Fruit fly (Drosophila melanogaster) whole organism, embryonic: ENCODE measurements around the gene Tsp5D.

Experiments
- CG11398 ChIP-seq: fragments of 200-800 bp; sonication (Bioruptor generic); optimal IDR thresholded peaks from 2 replicates; lab custom pipeline; 2016; ENCODE audit warnings: missing biosample characterization, missing genetic modification characterization
- CG13287 ChIP-seq: fragments of 200-800 bp; sonication (Bioruptor generic); IDR thresholded peaks from 2 replicates; pipeline ENCODE4 v1.3.6; 2022; ENCODE audit warnings: missing biosample characterization, missing genetic modification characterization; ENCODE audit not compliant: partially characterized antibody
- CG13296 ChIP-seq: fragments of 200-800 bp; sonication (Bioruptor generic); optimal IDR thresholded peaks from 3 replicates; lab custom pipeline; 2018; ENCODE audit warnings: missing biosample characterization, mild to moderate bottlenecking, missing genetic modification characterization
- CG13624 ChIP-seq: fragments of 200-800 bp; sonication (Bioruptor generic); optimal IDR thresholded peaks from 2 replicates; lab custom pipeline; 2016; ENCODE audit warnings: missing biosample characterization, missing genetic modification characterization
- CG14014 ChIP-seq: fragments of 200-800 bp; sonication (Bioruptor generic); IDR thresholded peaks from 2 replicates; pipeline ENCODE4 v1.3.6; 2022; ENCODE audit warnings: missing biosample characterization, missing genetic modification characterization
- CG1603 ChIP-seq: fragments of 200-800 bp; sonication (Bioruptor generic); optimal IDR thresholded peaks from 2 replicates; lab custom pipeline; 2019; ENCODE audit warnings: missing biosample characterization, mild to moderate bottlenecking, missing genetic modification characterization, moderate library complexity
- CG17359 ChIP-seq: fragments of 200-800 bp; sonication (Bioruptor generic); optimal IDR thresholded peaks from 3 replicates; lab custom pipeline; 2018; ENCODE audit warnings: missing biosample characterization, mild to moderate bottlenecking, missing genetic modification characterization, moderate library complexity
- CG2116 ChIP-seq: fragments of 200-800 bp; sonication (Bioruptor generic); optimal IDR thresholded peaks from 3 replicates; lab custom pipeline; 2018; ENCODE audit warnings: missing biosample characterization, mild to moderate bottlenecking, missing genetic modification characterization
- CG3847 ChIP-seq: fragments of 200-800 bp; sonication (Bioruptor generic); IDR thresholded peaks from 2 replicates; pipeline ENCODE4 v1.3.6; 2022; ENCODE audit warnings: missing biosample characterization, missing genetic modification characterization
- CG4730 ChIP-seq: fragments of 200-800 bp; sonication (Bioruptor generic); IDR thresholded peaks from 2 replicates; pipeline ENCODE4 v1.3.6; 2022; ENCODE audit warnings: missing biosample characterization, missing genetic modification characterization
- CG7963 ChIP-seq: fragments of 200-800 bp; sonication (Bioruptor generic); IDR thresholded peaks from 3 replicates; pipeline ENCODE4 v1.3.6; 2022; ENCODE audit warnings: missing biosample characterization, missing genetic modification characterization; ENCODE audit not compliant: partially characterized antibody
- CG8388 ChIP-seq: fragments of 200-800 bp; sonication (Bioruptor generic); optimal IDR thresholded peaks from 2 replicates; lab custom pipeline; 2019; ENCODE audit warnings: missing biosample characterization, mild to moderate bottlenecking, missing genetic modification characterization, moderate library complexity
- CG9817 ChIP-seq: fragments of 200-800 bp; sonication (Bioruptor generic); optimal IDR thresholded peaks from 2 replicates; lab custom pipeline; 2018; ENCODE audit warnings: missing biosample characterization, mild to moderate bottlenecking, missing genetic modification characterization, moderate library complexity
- Deaf1 ChIP-seq: fragments of 200-800 bp; optimal IDR thresholded peaks from 3 replicates; lab custom pipeline; 2019; ENCODE audit warnings: missing biosample characterization, mild to moderate bottlenecking, missing genetic modification characterization, moderate library complexity
- Dll ChIP-seq: fragments of 200-800 bp; sonication (Bioruptor generic); IDR thresholded peaks from 4 replicates; pipeline ENCODE4 v1.3.6; 2022; ENCODE audit warnings: missing biosample characterization, missing genetic modification characterization; ENCODE audit not compliant: partially characterized antibody
- Dp ChIP-seq: fragments of 200-800 bp; sonication (Bioruptor generic); optimal IDR thresholded peaks from 2 replicates; lab custom pipeline; 2018; ENCODE audit warnings: missing biosample characterization, mild to moderate bottlenecking, missing genetic modification characterization, moderate library complexity
- Dref ChIP-seq: fragments of 200-800 bp; sonication (Bioruptor generic); IDR thresholded peaks from 2 replicates; pipeline ENCODE4 v1.3.6; 2022; ENCODE audit warnings: missing biosample characterization, missing genetic modification characterization
- E2f1 ChIP-seq: fragments of 200-800 bp; sonication (Bioruptor generic); IDR thresholded peaks from 2 replicates; pipeline ENCODE4 v1.3.6; 2022; ENCODE audit warnings: missing biosample characterization, missing genetic modification characterization
- E2f2 ChIP-seq: fragments of 200-800 bp; sonication (Bioruptor generic); IDR thresholded peaks from 2 replicates; pipeline ENCODE4 v1.3.6; 2022; ENCODE audit warnings: missing biosample characterization, missing genetic modification characterization
- Hr3 ChIP-seq: fragments of 200-800 bp; sonication (Bioruptor generic); optimal IDR thresholded peaks from 3 replicates; lab custom pipeline; 2016; ENCODE audit warnings: missing biosample characterization, missing genetic modification characterization
- PHDP ChIP-seq: fragments of 200-800 bp; sonication (Bioruptor generic); optimal IDR thresholded peaks from 3 replicates; lab custom pipeline; 2018; ENCODE audit warnings: missing biosample characterization, mild to moderate bottlenecking, missing genetic modification characterization, moderate library complexity
- Side ChIP-seq: fragments of 200-800 bp; sonication (Bioruptor generic); optimal IDR thresholded peaks from 2 replicates; lab custom pipeline; 2016; ENCODE audit warnings: missing biosample characterization, missing genetic modification characterization
- Sry-δ ChIP-seq: fragments of 200-800 bp; sonication (Bioruptor generic); optimal IDR thresholded peaks from 2 replicates; lab custom pipeline; 2016; ENCODE audit warnings: missing biosample characterization, missing genetic modification characterization
- Ssrp ChIP-seq: fragments of 200-800 bp; sonication (Bioruptor generic); optimal IDR thresholded peaks from 2 replicates; lab custom pipeline; 2018; ENCODE audit warnings: missing biosample characterization, mild to moderate bottlenecking, missing genetic modification characterization, moderate library complexity
- Taf1 ChIP-seq: fragments of 200-800 bp; sonication (Bioruptor generic); IDR thresholded peaks from 2 replicates; pipeline ENCODE4 v1.3.6; 2022; ENCODE audit warnings: missing biosample characterization, missing genetic modification characterization
- amos ChIP-seq: fragments of 200-800 bp; sonication (Bioruptor generic); IDR thresholded peaks from 2 replicates; pipeline ENCODE4 v1.3.6; 2022; ENCODE audit warnings: missing biosample characterization, missing genetic modification characterization; ENCODE audit not compliant: partially characterized antibody
- bbx ChIP-seq: fragments of 200-800 bp; sonication (Bioruptor generic); IDR thresholded peaks from 2 replicates; pipeline ENCODE4 v1.3.6; 2022; ENCODE audit warnings: missing biosample characterization, missing genetic modification characterization; ENCODE audit not compliant: partially characterized antibody
- bcd ChIP-seq: fragments of 200-800 bp; sonication (Bioruptor generic); optimal IDR thresholded peaks from 2 replicates; lab custom pipeline; 2017; ENCODE audit warnings: missing biosample characterization, mild to moderate bottlenecking, missing genetic modification characterization
- bsh ChIP-seq, 2 experiments: fragments of 200-800 bp; sonication (Bioruptor generic); optimal IDR thresholded peaks; 2 replicates each; lab custom pipeline; 2017 to 2018; ENCODE audit warnings: mild to moderate bottlenecking in 2 of 2, missing biosample characterization in 2 of 2, missing genetic modification characterization in 2 of 2, moderate library complexity in 1 of 2
- btn ChIP-seq: fragments of 200-800 bp; sonication (Bioruptor generic); optimal IDR thresholded peaks from 2 replicates; lab custom pipeline; 2016; ENCODE audit warnings: missing biosample characterization, missing genetic modification characterization
- caup ChIP-seq: fragments of 200-800 bp; sonication (Bioruptor generic); optimal IDR thresholded peaks from 3 replicates; lab custom pipeline; 2017; ENCODE audit warnings: missing biosample characterization, mild to moderate bottlenecking, missing genetic modification characterization, moderate library complexity; ENCODE audit not compliant: severe bottlenecking
- chif ChIP-seq, 2 experiments: fragments of 200-800 bp; sonication (Bioruptor generic); optimal IDR thresholded peaks; 3 replicates each; lab custom pipeline; 2016; ENCODE audit warnings: missing biosample characterization in 2 of 2, missing genetic modification characterization in 2 of 2
- ewg ChIP-seq: fragments of 200-800 bp; sonication (Bioruptor generic); optimal IDR thresholded peaks from 3 replicates; lab custom pipeline; 2017; ENCODE audit warnings: mild to moderate bottlenecking, missing biosample characterization, missing genetic modification reagents, missing genetic modification characterization
- fd64A ChIP-seq: fragments of 200-800 bp; sonication (Bioruptor generic); optimal IDR thresholded peaks from 3 replicates; lab custom pipeline; 2018; ENCODE audit warnings: missing biosample characterization, mild to moderate bottlenecking, missing genetic modification characterization
- fd96Cb ChIP-seq: fragments of 200-800 bp; sonication (Bioruptor generic); optimal IDR thresholded peaks from 2 replicates; lab custom pipeline; 2018; ENCODE audit warnings: missing biosample characterization, mild to moderate bottlenecking, missing genetic modification characterization, moderate library complexity
- gem ChIP-seq: fragments of 200-800 bp; sonication (Bioruptor generic); optimal IDR thresholded peaks from 2 replicates; lab custom pipeline; 2019; ENCODE audit warnings: missing biosample characterization, mild to moderate bottlenecking, missing genetic modification characterization, moderate library complexity
- onecut ChIP-seq: fragments of 200-800 bp; sonication (Bioruptor generic); IDR thresholded peaks from 2 replicates; pipeline ENCODE4 v1.3.6; 2022; ENCODE audit warnings: missing biosample characterization, missing genetic modification characterization
- pan ChIP-seq, 4 experiments: fragments of >200 bp in 3 of 4; fragments of 200-800 bp in 1 of 4; sonication (Bioruptor generic) in 1 of 4; optimal IDR thresholded peaks in 3 of 4; IDR thresholded peaks in 1 of 4; 2 replicates each; pipeline versions ENCODE4 v1.3.6 to Lab custom; 2017 to 2022; ENCODE audit warnings: missing biosample characterization in 2 of 4, missing genetic modification characterization in 2 of 4, mixed read lengths in 1 of 4
- pzg ChIP-seq: fragments of 200-800 bp; sonication (Bioruptor generic); optimal IDR thresholded peaks from 3 replicates; lab custom pipeline; 2018; ENCODE audit warnings: missing biosample characterization, mild to moderate bottlenecking, missing genetic modification characterization, moderate library complexity
- schlank ChIP-seq: fragments of 200-800 bp; sonication (Bioruptor generic); optimal IDR thresholded peaks from 2 replicates; lab custom pipeline; 2018; ENCODE audit warnings: missing biosample characterization, mild to moderate bottlenecking, missing genetic modification characterization
- tgo ChIP-seq: fragments of 200-800 bp; sonication (Bioruptor generic); IDR thresholded peaks from 3 replicates; pipeline ENCODE4 v1.3.6; 2022; ENCODE audit warnings: missing biosample characterization, missing genetic modification characterization
- unpg ChIP-seq: fragments of 200-800 bp; sonication (Bioruptor generic); optimal IDR thresholded peaks from 3 replicates; lab custom pipeline; 2018; ENCODE audit warnings: missing biosample characterization, mild to moderate bottlenecking, missing genetic modification characterization, moderate library complexity
- vnd ChIP-seq: fragments of 200-800 bp; sonication (Bioruptor generic); IDR thresholded peaks from 3 replicates; pipeline ENCODE4 v1.3.6; 2022; ENCODE audit warnings: missing biosample characterization, missing genetic modification characterization; ENCODE audit not compliant: partially characterized antibody

Tsp5D gene

dm6 chrX:6090809-6091667 lies 16.4 kb upstream of the Tsp5D start, which contains the start of the genes Nep1 and Mipp2 (continued):
- TF ChIP-seq CG13624 (GFP tag; lab: Kevin White, UChicago), result no peak
- TF ChIP-seq PHDP (tag; lab: Kevin White, UChicago), result peak; percentile 15
- TF ChIP-seq CG17359 (tag; lab: Kevin White, UChicago), result peak; percentile 11
- no peak for TF ChIP-seq pan (optimal IDR thresholded peaks at IDR 0.05; lab: Kevin White, UChicago)
- peak in 1 of 2 experiments; percentile 67 for TF ChIP-seq pan (GFP tag; optimal IDR thresholded peaks at IDR 0.05 in 1 of 2, IDR thresholded peaks at IDR 0.05 in 1 of 2)
- peak; percentile 3 for TF ChIP-seq ewg (GFP tag; lab: Kevin White, UChicago)
- TF ChIP-seq CG13296 (GFP tag; lab: Kevin White, UChicago), result peak; percentile 2
- TF ChIP-seq schlank (tag; lab: Kevin White, UChicago), result peak; percentile 3
- peak; percentile 3 for TF ChIP-seq CG8388
- peak; percentile 9 for TF ChIP-seq Hr3 (GFP tag; lab: Kevin White, UChicago)
- peak; percentile 57 for TF ChIP-seq gem (tag; lab: Kevin White, UChicago)
- peak; percentile 28; the same call in 1 of the 2 replicates for TF ChIP-seq CG3847 (GFP tag; lab: Robert Waterston, UW)
- TF ChIP-seq Dref (GFP tag; lab: Robert Waterston, UW), result peak; percentile 36; the same call in 1 of the 2 replicates
- peak; percentile 48 for TF ChIP-seq unpg (GFP tag; lab: Kevin White, UChicago)
- TF ChIP-seq bcd, result peak; percentile 14
- no peak for TF ChIP-seq CG7963 (GFP tag; lab: Robert Waterston, UW)
- peak; percentile 13 for TF ChIP-seq Side (GFP tag; lab: Kevin White, UChicago)
- peak; percentile 36 for TF ChIP-seq CG1603 (tag; lab: Kevin White, UChicago)
- peak; percentile 35 for TF ChIP-seq CG9817 (tag; lab: Kevin White, UChicago)
- peak; percentile 18 for TF ChIP-seq Sry-δ (GFP tag; lab: Kevin White, UChicago)
- peak; percentile 26 for TF ChIP-seq fd96Cb (tag; lab: Kevin White, UChicago)
- peak; percentile 44; the same call in 1 of the 2 replicates for TF ChIP-seq CG14014 (GFP tag; lab: Robert Waterston, UW)
- TF ChIP-seq Taf1, result peak; percentile 35; the same call in 1 of the 2 replicates
- TF ChIP-seq CG11398 (GFP tag; lab: Kevin White, UChicago), result no peak
- TF ChIP-seq fd64A (GFP tag; lab: Kevin White, UChicago), result no peak
- peak in 1 of 2 experiments; percentile 23 for TF ChIP-seq chif (GFP tag; optimal IDR thresholded peaks at IDR 0.05; lab: Kevin White, UChicago)

dm6 chrX:6089679-6090460 lies 15.2 kb upstream of the Tsp5D start, which contains the start of gene raptor:
Gene raptor, minus strand, starts transcription at chrX:6090201.
- TF ChIP-seq bbx (peak; percentile 62), vnd (GFP tag; lab: Robert Waterston, UW) (0 out of 3 replicates have a peak, but pooled peaks have one; percentile 32), CG7963 (GFP tag; lab: Robert Waterston, UW) (0 out of 3 replicates have a peak, but pooled peaks have one; percentile 29), CG2116 (GFP tag; lab: Kevin White, UChicago) (peak; percentile 80), amos (GFP tag; lab: Robert Waterston, UW) (peak; percentile 60), tgo (GFP tag; lab: Robert Waterston, UW) (no peak), bsh (GFP tag; optimal IDR thresholded peaks at IDR 0.05; lab: Kevin White, UChicago) (peak in 1 of 2 experiments; percentile 0), Deaf1 (peak; percentile 11), Dll (peak; percentile 53; the same call in 1 of the 4 replicates), caup (no peak), Ssrp (tag; lab: Kevin White, UChicago) (no peak), Dp (GFP tag; lab: Kevin White, UChicago) (peak; percentile 79), pzg (GFP tag; lab: Kevin White, UChicago) (peak; percentile 64), btn (GFP tag; lab: Kevin White, UChicago) (no peak), CG13287 (peak; percentile 67), E2f2 (GFP tag; lab: Robert Waterston, UW) (peak; percentile 88), E2f1 (GFP tag; lab: Robert Waterston, UW) (no peak), onecut (GFP tag; lab: Robert Waterston, UW) (0 out of 2 replicates have a peak, but pooled peaks have one; percentile 9), CG4730 (GFP tag; lab: Robert Waterston, UW) (no peak)
